Worm (Caenorhabditis elegans): ENCODE data around the gene T26H8.5.
"Not testable (repeated sequence)": the region's sequence is repeated elsewhere in the genome, so short reads cannot be mapped to it uniquely, and the experiment has no call there.

Gene T26H8.5

ce11 chrV:15259904-15260303 is 45.5 kb downstream of the T26H8.5 start, which contains the start of gene M01B2.8:
M01B2.8 (plus strand) TSS chrV:15260204.
- TF ChIP-seq sox-4 (tag; optimal IDR thresholded peaks at IDR 0.05) (no peak), unc-86 (tag; optimal IDR thresholded peaks at IDR 0.05) (no peak), hlh-8 (tag; optimal IDR thresholded peaks at IDR 0.05) (no peak), zip-5 (tag; optimal IDR thresholded peaks at IDR 0.05) (no peak), ceh-31 (tag; optimal IDR thresholded peaks at IDR 0.05) (no peak), odd-2 (tag; optimal IDR thresholded peaks at IDR 0.05) (no peak), ceh-2 (tag; optimal IDR thresholded peaks at IDR 0.05) (no peak), C38D4.7 (GFP tag; optimal IDR thresholded peaks at IDR 0.05) (no peak), rnt-1 (tag; optimal IDR thresholded peaks at IDR 0.05) (no peak), nhr-232 (tag; optimal IDR thresholded peaks at IDR 0.05) (no peak), fkh-10 (GFP tag; optimal IDR thresholded peaks at IDR 0.05) (no peak), unc-3 (GFP tag; conservative IDR thresholded peaks at IDR 0.05) (no peak), unc-3 (tag; optimal IDR thresholded peaks at IDR 0.05) (no peak), lim-6 (tag; optimal IDR thresholded peaks at IDR 0.05) (no peak), ceh-18 (tag; optimal IDR thresholded peaks at IDR 0.05) (no peak), hlh-30 (tag; optimal IDR thresholded peaks at IDR 0.05; ENCODE audit: insufficient read depth) (no peak), Y22D7AL.16 (tag; optimal IDR thresholded peaks at IDR 0.05) (no peak), elt-2 (tag; optimal IDR thresholded peaks at IDR 0.05) (no peak)

DNA sequence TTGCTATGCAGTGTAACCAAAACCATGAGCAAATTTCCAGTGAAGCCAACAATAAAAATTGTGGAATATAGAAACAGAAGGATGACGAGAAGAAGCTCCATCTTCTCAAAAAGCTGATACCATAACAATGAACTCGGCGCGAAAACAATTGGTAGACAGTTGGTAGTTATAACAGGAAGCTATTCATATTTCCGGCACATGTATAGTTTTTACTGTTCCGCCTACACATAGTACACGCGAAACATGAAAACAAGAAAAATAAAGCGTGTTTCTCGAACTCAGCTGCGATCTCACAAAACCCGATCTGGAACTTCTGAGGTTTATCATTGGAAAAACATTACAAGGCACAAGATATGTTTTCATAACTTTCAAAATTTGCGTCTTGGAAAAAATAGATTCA is 46.4 kb downstream of the T26H8.5 start, which contains the start of gene srsx-37:
Gene srsx-37 (minus strand): TSS at position 101 of the 400 bp plus-strand sequence.
- TF ChIP-seq ahr-1 (tag; optimal IDR thresholded peaks at IDR 0.05) (no peak), dve-1 (tag; optimal IDR thresholded peaks at IDR 0.05) (no peak), fkh-6 (tag; optimal IDR thresholded peaks at IDR 0.05) (no peak), unc-3 (GFP tag; conservative IDR thresholded peaks at IDR 0.05) (no peak), unc-3 (tag; optimal IDR thresholded peaks at IDR 0.05) (no peak), ceh-24 (tag; optimal IDR thresholded peaks at IDR 0.05) (no peak), syd-9 (tag; optimal IDR thresholded peaks at IDR 0.05) (no peak)

ce11 chrV:15256669-15257068 is 48.7 kb downstream of the T26H8.5 start, which contains the start of gene srsx-39:
srsx-39 (minus strand) TSS chrV:15256769.
- TF ChIP-seq pha-4 (tag; optimal IDR thresholded peaks at IDR 0.05); C38D4.7 (GFP tag; optimal IDR thresholded peaks at IDR 0.05); ceh-9 (tag; optimal IDR thresholded peaks at IDR 0.05): not testable (repeated sequence)

All from whole organism, late embryonic.